Worm (Caenorhabditis elegans) whole organism, mixed stage, embryonic: ENCODE measurements around the gene K07E3.4.

Experiments
- M03D4.4 ChIP-seq: sonication (generic microtip); optimal IDR thresholded peaks from 2 replicates; lab custom pipeline; 2017; ENCODE audit warnings: mild to moderate bottlenecking, missing genetic modification characterization, missing compliant biosample characterization
- bed-3 ChIP-seq: fragments of 200-800 bp; sonication (Bioruptor generic); optimal IDR thresholded peaks from 3 replicates; lab custom pipeline; 2018; ENCODE audit warnings: mild to moderate bottlenecking, missing genetic modification characterization, moderate library complexity, missing compliant biosample characterization
- blmp-1 ChIP-seq: fragments of 150-350 bp; optimal IDR thresholded peaks from 2 replicates; lab custom pipeline; 2014; ENCODE audit warnings: missing biosample characterization, missing genetic modification characterization
- ceh-43 ChIP-seq: fragments of 200-800 bp; sonication (Bioruptor generic); optimal IDR thresholded peaks from 2 replicates; lab custom pipeline; 2018; ENCODE audit warnings: mild to moderate bottlenecking, missing genetic modification characterization, moderate library complexity, missing compliant biosample characterization
- ceh-83 ChIP-seq: fragments of 200-800 bp; sonication (Bioruptor generic); optimal IDR thresholded peaks from 2 replicates; lab custom pipeline; 2018; ENCODE audit warnings: mild to moderate bottlenecking, missing genetic modification characterization, missing compliant biosample characterization
- cnd-1 ChIP-seq: fragments of 200-800 bp; sonication (Bioruptor generic); optimal IDR thresholded peaks from 2 replicates; lab custom pipeline; 2018; ENCODE audit warnings: mild to moderate bottlenecking, missing genetic modification characterization, missing compliant biosample characterization
- drap-1 ChIP-seq: fragments of 200-800 bp; sonication (Bioruptor generic); optimal IDR thresholded peaks from 3 replicates; lab custom pipeline; 2018; ENCODE audit warnings: mild to moderate bottlenecking, missing genetic modification characterization, missing compliant biosample characterization
- elt-1 ChIP-seq: sonication (generic microtip); optimal IDR thresholded peaks from 2 replicates; lab custom pipeline; 2017; ENCODE audit warnings: missing genetic modification characterization, mild to moderate bottlenecking, missing compliant biosample characterization, antibody characterized with exemption, moderate library complexity, borderline replicate concordance; ENCODE audit not compliant: insufficient read depth
- elt-3 ChIP-seq: fragments of 150-350 bp; optimal IDR thresholded peaks from 2 replicates; lab custom pipeline; 2014; ENCODE audit warnings: missing biosample characterization, missing genetic modification characterization
- flh-1 ChIP-seq: fragments of 200-800 bp; sonication (Bioruptor generic); optimal IDR thresholded peaks from 2 replicates; lab custom pipeline; 2018; ENCODE audit warnings: mild to moderate bottlenecking, missing genetic modification characterization, moderate library complexity, missing compliant biosample characterization
- ham-2 ChIP-seq: fragments of 200-800 bp; sonication (Bioruptor generic); optimal IDR thresholded peaks from 2 replicates; lab custom pipeline; 2018; ENCODE audit warnings: mild to moderate bottlenecking, missing genetic modification characterization, missing compliant biosample characterization
- hlh-1 ChIP-seq: fragments of 150-350 bp; optimal IDR thresholded peaks from 2 replicates; lab custom pipeline; 2014; ENCODE audit warnings: missing biosample characterization, missing genetic modification reagents, missing genetic modification characterization
- lin-13 ChIP-seq: fragments of 150-350 bp; optimal IDR thresholded peaks from 2 replicates; lab custom pipeline; 2014; ENCODE audit warnings: missing biosample characterization, missing genetic modification characterization
- lin-32 ChIP-seq: fragments of 200-800 bp; sonication (Bioruptor generic); optimal IDR thresholded peaks from 2 replicates; lab custom pipeline; 2018; ENCODE audit warnings: mild to moderate bottlenecking, missing genetic modification characterization, missing compliant biosample characterization
- lsy-2 ChIP-seq: fragments of 150-350 bp; optimal IDR thresholded peaks from 2 replicates; lab custom pipeline; 2014; ENCODE audit warnings: missing biosample characterization, missing genetic modification characterization
- mab-5 ChIP-seq: fragments of 150-350 bp; optimal IDR thresholded peaks from 2 replicates; lab custom pipeline; 2014; ENCODE audit warnings: missing biosample characterization, missing genetic modification characterization
- mep-1 ChIP-seq: fragments of 150-350 bp; optimal IDR thresholded peaks from 2 replicates; lab custom pipeline; 2017; ENCODE audit warnings: missing biosample characterization, missing genetic modification reagents, missing genetic modification characterization, inconsistent platforms
- nhr-12 ChIP-seq: fragments of 150-350 bp; optimal IDR thresholded peaks from 2 replicates; lab custom pipeline; 2014; ENCODE audit warnings: missing biosample characterization, missing genetic modification characterization
- nhr-2 ChIP-seq: fragments of 150-350 bp; optimal IDR thresholded peaks from 2 replicates; lab custom pipeline; 2014; ENCODE audit warnings: missing biosample characterization, missing genetic modification characterization
- nhr-237 ChIP-seq: fragments of 150-350 bp; optimal IDR thresholded peaks from 2 replicates; lab custom pipeline; 2014; ENCODE audit warnings: missing biosample characterization, missing genetic modification characterization
- nhr-28 ChIP-seq: fragments of 150-350 bp; optimal IDR thresholded peaks from 2 replicates; lab custom pipeline; 2014; ENCODE audit warnings: missing biosample characterization, missing genetic modification characterization
- nhr-76 ChIP-seq: sonication (generic microtip); optimal IDR thresholded peaks from 2 replicates; lab custom pipeline; 2017; ENCODE audit warnings: missing biosample characterization, missing genetic modification characterization
- pha-4 ChIP-seq: fragments of 150-350 bp; optimal IDR thresholded peaks from 2 replicates; lab custom pipeline; 2018; ENCODE audit warnings: missing biosample characterization, missing genetic modification reagents, missing genetic modification characterization
- sem-2 ChIP-seq: fragments of 200-800 bp; sonication (Bioruptor generic); optimal IDR thresholded peaks from 2 replicates; lab custom pipeline; 2018; ENCODE audit warnings: mild to moderate bottlenecking, missing genetic modification characterization, missing compliant biosample characterization
- snpc-4 ChIP-seq: fragments of 150-350 bp; optimal IDR thresholded peaks from 2 replicates; lab custom pipeline; 2014; ENCODE audit warnings: missing biosample characterization, missing genetic modification characterization
- sptf-1 ChIP-seq: sonication (generic microtip); optimal IDR thresholded peaks from 2 replicates; lab custom pipeline; 2017; ENCODE audit warnings: mild to moderate bottlenecking, missing genetic modification characterization, moderate library complexity, missing compliant biosample characterization
- tbx-8 ChIP-seq: fragments of 200-800 bp; sonication (Bioruptor generic); optimal IDR thresholded peaks from 2 replicates; lab custom pipeline; 2018; ENCODE audit warnings: mild to moderate bottlenecking, missing genetic modification characterization, moderate library complexity, missing compliant biosample characterization
- unc-120 ChIP-seq: sonication (generic microtip); optimal IDR thresholded peaks from 2 replicates; lab custom pipeline; 2017; ENCODE audit warnings: missing genetic modification characterization, missing compliant biosample characterization; ENCODE audit not compliant: poor library complexity, severe bottlenecking
- unc-39 ChIP-seq: fragments of 150-350 bp; optimal IDR thresholded peaks from 2 replicates; lab custom pipeline; 2014; ENCODE audit warnings: missing biosample characterization, missing genetic modification characterization
- unc-62 ChIP-seq: fragments of 150-350 bp; optimal IDR thresholded peaks from 2 replicates; lab custom pipeline; 2014; ENCODE audit warnings: missing biosample characterization, missing genetic modification reagents, missing genetic modification characterization
- zip-8 ChIP-seq: fragments of 150-350 bp; optimal IDR thresholded peaks from 2 replicates; lab custom pipeline; 2014; ENCODE audit warnings: missing biosample characterization, missing genetic modification characterization
- ztf-11 ChIP-seq: fragments of 150-350 bp; optimal IDR thresholded peaks from 2 replicates; lab custom pipeline; 2014; ENCODE audit warnings: missing biosample characterization, missing genetic modification characterization

Gene K07E3.4

ce11 chrX:8116157-8116556 lies 32.3 kb upstream of the K07E3.4 start, which contains the start of gene hlh-8:
TSS of gene hlh-8 (plus strand) at chrX:8116457.
- TF ChIP-seq nhr-12 (tag; lab: Kevin White, UChicago), result no peak
- no peak for TF ChIP-seq ceh-83 (GFP tag; lab: Kevin White, UChicago)
- no peak for TF ChIP-seq mep-1 (tag; lab: Kevin White, UChicago)
- no peak for TF ChIP-seq unc-39
- TF ChIP-seq elt-1 (tag; lab: Kevin White, UChicago), result no peak
- TF ChIP-seq unc-120, result no peak
- TF ChIP-seq tbx-8 (GFP tag; lab: Kevin White, UChicago), result no peak
- no peak for TF ChIP-seq elt-3
- TF ChIP-seq lin-13 (tag; lab: Kevin White, UChicago), result no peak

ce11 chrX:8110193-8110592 lies 26.4 kb upstream of the K07E3.4 start, which contains the start of gene K07E3.1:
TSS of gene K07E3.1 (plus strand) at chrX:8110439.
- TF ChIP-seq nhr-12 (tag; lab: Kevin White, UChicago) (no peak), hlh-1 (tag; lab: Kevin White, UChicago) (no peak), sptf-1 (tag; lab: Kevin White, UChicago) (no peak), ham-2 (no peak), tbx-8 (GFP tag; lab: Kevin White, UChicago) (no peak), ceh-43 (GFP tag; lab: Kevin White, UChicago) (no peak), lin-13 (tag; lab: Kevin White, UChicago) (no peak), unc-62 (no peak), drap-1 (GFP tag; lab: Kevin White, UChicago) (no peak), nhr-2 (tag; lab: Kevin White, UChicago) (no peak), snpc-4 (tag; lab: Kevin White, UChicago) (no peak), mep-1 (tag; lab: Kevin White, UChicago) (no peak), nhr-28 (tag; lab: Kevin White, UChicago) (no peak)
- TF ChIP-seq, all 35 proteins: peak for 0

ce11 chrX:8109531-8109930 lies 25.7 kb upstream of the K07E3.4 start:
- TF ChIP-seq elt-3, result no peak
- TF ChIP-seq nhr-237 (tag; lab: Kevin White, UChicago), result no peak
- no peak for TF ChIP-seq bed-3 (GFP tag; lab: Kevin White, UChicago)
- TF ChIP-seq cnd-1 (tag; lab: Kevin White, UChicago), result no peak
- no peak for TF ChIP-seq mep-1 (tag; lab: Kevin White, UChicago)
- no peak for TF ChIP-seq hlh-1 (tag; lab: Kevin White, UChicago)
- no peak for TF ChIP-seq pha-4 (tag; lab: Kevin White, UChicago)
- TF ChIP-seq flh-1 (GFP tag; lab: Kevin White, UChicago), result no peak
- no peak for TF ChIP-seq ztf-11 (tag; lab: Kevin White, UChicago)
- no peak for TF ChIP-seq lsy-2 (tag; lab: Kevin White, UChicago)
- no peak for TF ChIP-seq M03D4.4 (tag; lab: Kevin White, UChicago)
- TF ChIP-seq ceh-83 (GFP tag; lab: Kevin White, UChicago), result no peak
- TF ChIP-seq sem-2 (GFP tag; lab: Kevin White, UChicago), result no peak
- no peak for TF ChIP-seq nhr-12 (tag; lab: Kevin White, UChicago)
- TF ChIP-seq nhr-28 (tag; lab: Kevin White, UChicago), result no peak
- no peak for TF ChIP-seq drap-1 (GFP tag; lab: Kevin White, UChicago)

ce11 chrX:8107921-8108320 lies 24.1 kb upstream of the K07E3.4 start, which contains the start of gene K07E3.9:
TSS of gene K07E3.9 (plus strand) at chrX:8108221.
- TF ChIP-seq mab-5 (no peak), pha-4 (tag; lab: Kevin White, UChicago) (no peak), tbx-8 (GFP tag; lab: Kevin White, UChicago) (no peak), zip-8 (tag; lab: Kevin White, UChicago) (no peak), cnd-1 (tag; lab: Kevin White, UChicago) (no peak), snpc-4 (tag; lab: Kevin White, UChicago) (no peak), blmp-1 (tag; lab: Kevin White, UChicago) (no peak), lin-32 (no peak), nhr-28 (tag; lab: Kevin White, UChicago) (no peak), nhr-76 (tag; lab: Kevin White, UChicago) (no peak), elt-3 (no peak), bed-3 (GFP tag; lab: Kevin White, UChicago) (no peak), nhr-12 (tag; lab: Kevin White, UChicago) (no peak), drap-1 (GFP tag; lab: Kevin White, UChicago) (no peak), unc-62 (no peak), nhr-237 (tag; lab: Kevin White, UChicago) (no peak)
